Worm (Caenorhabditis elegans): Measurements from ENCODE around the gene pqn-15.

- TF ChIP-seq sea-1 (GFP tag; conservative IDR thresholded peaks at IDR 0.05) (no peak), scrt-1 (GFP tag; IDR thresholded peaks at IDR 0.05) (no peak), ama-1 (optimal IDR thresholded peaks at IDR 0.05) (no peak), tbx-37 (GFP tag; conservative IDR thresholded peaks at IDR 0.05) (no peak), ets-7 (tag; optimal IDR thresholded peaks at IDR 0.05) (no peak), flt-1 (GFP tag; IDR thresholded peaks at IDR 0.05) (no peak), hmg-4 (GFP tag; optimal IDR thresholded peaks at IDR 0.05) (no peak), ceh-13 (GFP tag; optimal IDR thresholded peaks at IDR 0.05) (no peak), hmbx-1 (tag; optimal IDR thresholded peaks at IDR 0.05) (no peak)
Measured at ce11 chrX:4255366-4255765, 51.4 kb downstream of the pqn-15 start.
